Fruit fly (Drosophila melanogaster) Kc167 (cell line): ENCODE measurements around the gene r.

Source experiments
- Myc ChIP-seq: fragments of >200 bp; optimal IDR thresholded peaks from 2 replicates; lab custom pipeline; 2017; ENCODE audit warnings: missing external identifiers
- Sin3A ChIP-seq: fragments of >200 bp; optimal IDR thresholded peaks from 2 replicates; lab custom pipeline; 2018; ENCODE audit warnings: missing external identifiers
- h ChIP-seq: fragments of >200 bp; optimal IDR thresholded peaks from 3 replicates; lab custom pipeline; 2018; ENCODE audit warnings: missing external identifiers
- insv ChIP-seq: fragments of >200 bp; optimal IDR thresholded peaks from 3 replicates; lab custom pipeline; 2018; ENCODE audit warnings: missing external identifiers
- psq ChIP-seq: fragments of >200 bp; optimal IDR thresholded peaks from 2 replicates; lab custom pipeline; 2017; ENCODE audit warnings: missing external identifiers

dm6 chrX:16645472-16645871 is 9.7 kb upstream of the r start:
- no peak for TF ChIP-seq psq (lab: Kevin White, UChicago)
- TF ChIP-seq h (lab: Kevin White, UChicago), result no peak
- no peak for TF ChIP-seq Sin3A
- TF ChIP-seq Myc (lab: Kevin White, UChicago), result no peak
- TF ChIP-seq insv (lab: Kevin White, UChicago), result no peak
